Fruit fly (Drosophila melanogaster) whole organism: ENCODE results near the gene CG3223.

Source experiments
- CG8478 ChIP-seq: fragments of >200 bp; optimal IDR thresholded peaks from 2 replicates; lab custom pipeline; 2018; ENCODE audit warnings: inconsistent platforms
- Dll ChIP-seq: fragments of >200 bp; optimal IDR thresholded peaks from 2 replicates; lab custom pipeline; 2017
- EcR ChIP-seq, 2 experiments: fragments of >200 bp; optimal IDR thresholded peaks; 2 replicates each; lab custom pipeline; 2017; ENCODE audit warnings: missing biosample characterization in 2 of 2, missing genetic modification characterization in 2 of 2, missing genetic modification reagents in 2 of 2
- pan ChIP-seq: fragments of >200 bp; optimal IDR thresholded peaks from 2 replicates; lab custom pipeline; 2017
- psq ChIP-seq: fragments of >200 bp; optimal IDR thresholded peaks from 2 replicates; lab custom pipeline; 2017
- usp ChIP-seq: fragments of >200 bp; optimal IDR thresholded peaks from 2 replicates; lab custom pipeline; 2017; ENCODE audit warnings: missing biosample characterization, missing genetic modification characterization, mixed read lengths

The CG3223 gene

DNA sequence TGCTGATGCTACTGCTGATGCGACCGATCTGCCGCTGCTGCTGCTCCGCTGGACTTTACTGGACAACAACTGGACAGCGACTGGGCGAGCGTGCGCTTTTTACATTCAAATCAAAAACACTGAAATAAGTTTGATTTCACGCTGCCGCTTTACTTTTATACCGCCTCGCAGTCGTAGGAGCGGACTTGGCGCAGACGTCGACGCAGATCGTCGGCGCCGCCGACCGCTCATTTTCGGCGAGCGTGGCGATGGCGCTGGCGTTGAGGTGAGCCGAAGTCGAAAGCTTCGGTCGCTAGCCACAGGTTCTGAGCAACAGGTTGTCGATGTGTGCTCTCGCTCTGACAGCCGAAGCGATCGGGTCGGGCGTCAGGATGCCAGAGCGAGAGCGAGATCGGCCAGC, 13.5 kb upstream of the CG3223 start, which contains the start of gene Elovl7:
Elovl7 (minus strand) TSS at position 131 of the 400 bp plus-strand sequence.
- TF ChIP-seq usp (no peak), psq (no peak), Dll (lab: Kevin White, UChicago) (no peak), pan (lab: Kevin White, UChicago) (no peak), EcR (GFP tag; optimal IDR thresholded peaks at IDR 0.05; lab: Kevin White, UChicago) (no peak), CG8478 (lab: Kevin White, UChicago) (no peak)

DNA sequence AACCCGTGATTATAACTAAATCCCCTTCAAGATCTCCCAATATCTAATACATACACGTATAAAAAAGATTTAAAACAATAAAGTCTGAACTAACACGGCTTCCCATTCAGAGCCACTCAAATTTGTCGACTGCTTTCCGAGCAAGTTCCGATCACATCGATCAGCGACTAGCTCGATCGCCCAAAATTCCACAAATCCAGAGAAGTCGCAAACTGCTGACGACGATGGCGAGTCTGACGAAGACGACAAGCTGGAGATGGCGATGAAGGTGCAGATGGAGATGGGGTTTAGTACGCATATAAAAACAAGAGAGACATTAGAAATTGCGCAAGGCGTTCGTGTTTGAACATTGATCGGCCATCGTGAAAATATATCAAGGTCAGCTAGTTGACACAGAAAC, 10.4 kb upstream of the CG3223 start:
- no peak for TF ChIP-seq Dll (lab: Kevin White, UChicago)
- TF ChIP-seq EcR (GFP tag; optimal IDR thresholded peaks at IDR 0.05; lab: Kevin White, UChicago): no peak
- no peak for TF ChIP-seq psq
- no peak for TF ChIP-seq pan (lab: Kevin White, UChicago)
- no peak for TF ChIP-seq CG8478 (lab: Kevin White, UChicago)
- no peak for TF ChIP-seq usp

DNA sequence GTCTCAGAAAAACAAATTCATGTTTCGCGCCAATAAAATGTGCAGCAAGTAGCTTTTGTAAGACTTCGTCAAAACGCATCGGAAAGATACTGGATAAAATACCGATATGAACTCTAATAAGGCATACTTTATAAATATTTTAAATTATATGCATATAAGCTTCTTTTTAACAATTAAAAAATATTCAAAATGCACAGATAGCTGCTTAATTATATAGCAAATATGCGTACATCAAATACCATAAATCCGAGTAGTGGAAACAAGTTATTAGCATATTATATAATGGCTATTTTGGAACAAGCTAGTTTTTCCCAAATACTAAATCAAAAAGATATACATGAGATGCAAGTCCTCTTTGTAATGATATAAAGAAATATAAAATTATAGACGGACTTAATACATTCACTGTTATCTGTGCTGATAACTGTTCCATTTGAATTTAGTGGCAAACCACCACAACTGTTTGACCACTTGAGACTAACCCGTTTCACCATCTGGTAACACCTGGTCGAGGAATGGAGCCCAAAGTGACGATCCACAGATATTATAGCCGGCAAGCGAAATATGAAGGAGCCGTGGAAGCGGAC, 9.6 kb upstream of the CG3223 start, which contains the start of gene PIG-H:
PIG-H (plus strand) TSS at position 303 of the 587 bp plus-strand sequence.
- TF ChIP-seq usp (no peak), pan (lab: Kevin White, UChicago) (no peak), EcR (GFP tag; optimal IDR thresholded peaks at IDR 0.05; lab: Kevin White, UChicago) (no peak), CG8478 (lab: Kevin White, UChicago) (no peak), Dll (lab: Kevin White, UChicago) (no peak), psq (no peak)

DNA sequence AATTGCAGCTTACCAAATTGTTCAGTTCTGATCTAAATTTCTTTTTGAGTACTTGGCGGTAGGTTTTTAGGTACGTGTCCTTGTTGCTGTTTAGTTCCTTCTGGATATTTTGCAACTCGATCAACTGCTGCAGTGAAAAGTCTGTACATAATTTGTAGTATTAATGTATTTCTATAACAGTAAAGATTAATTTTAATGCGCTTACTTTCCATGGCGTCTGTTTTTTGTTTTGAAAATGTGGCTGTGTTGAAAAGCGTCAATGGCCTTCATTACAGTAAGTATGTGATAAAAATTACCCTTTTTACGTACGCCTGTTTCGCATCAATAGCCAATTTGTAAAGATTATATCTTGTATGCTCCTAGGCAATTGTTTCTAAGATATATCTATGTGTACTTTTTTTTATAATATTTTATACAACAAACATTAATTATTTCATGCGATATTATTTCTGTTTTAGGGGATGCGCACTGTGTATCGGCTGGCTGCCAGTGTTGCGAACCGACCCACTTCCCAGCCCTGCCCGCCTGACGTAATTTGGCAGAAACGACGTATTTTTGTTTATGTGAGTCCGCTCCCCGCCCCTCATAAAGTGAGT, 8.0 kb upstream of the CG3223 start, which contains the start of the genes Kmn2 and CG2698:
Kmn2 (minus strand) TSS at position 236 of the 596 bp plus-strand sequence.
CG2698 (plus strand) TSS at position 489 of the 596 bp plus-strand sequence.
- TF ChIP-seq usp (no peak), EcR (GFP tag; optimal IDR thresholded peaks at IDR 0.05; lab: Kevin White, UChicago) (no peak), psq (no peak), Dll (lab: Kevin White, UChicago) (no peak), CG8478 (lab: Kevin White, UChicago) (no peak), pan (lab: Kevin White, UChicago) (no peak)

DNA sequence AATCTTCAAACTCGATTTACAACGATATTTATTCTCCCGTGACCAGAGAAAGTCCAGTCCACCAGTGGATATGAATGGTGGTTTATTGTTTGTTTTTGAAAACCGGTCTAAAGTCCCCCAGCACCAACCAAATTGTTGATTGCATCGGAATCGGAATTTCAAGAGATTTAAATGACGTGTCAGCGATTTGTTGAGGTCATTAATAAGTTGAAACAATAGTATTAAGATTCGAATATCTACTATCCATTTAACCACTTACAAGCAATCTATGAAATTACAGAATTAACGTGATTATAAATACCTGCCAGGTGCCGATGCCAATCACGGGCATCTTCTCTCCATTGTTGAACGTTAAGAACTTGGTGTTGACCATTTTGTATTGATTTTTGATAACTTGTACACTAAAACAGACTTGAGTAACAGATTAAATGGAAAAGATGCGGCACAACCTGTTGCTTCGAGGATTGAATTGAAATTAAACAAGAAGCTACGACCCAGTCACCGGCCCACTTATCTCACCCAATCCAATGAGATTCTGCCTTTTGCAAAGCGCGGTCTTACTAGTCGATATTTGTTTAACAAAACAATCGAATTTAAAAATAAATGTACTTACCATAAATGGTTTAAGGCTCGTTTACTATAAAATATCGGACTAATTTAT, 1.5 kb upstream of the CG3223 start, which contains the start of gene CG2767:
CG2767 (minus strand) TSS at position 516 of the 661 bp plus-strand sequence.
- no peak for TF ChIP-seq CG8478 (lab: Kevin White, UChicago)
- TF ChIP-seq pan (lab: Kevin White, UChicago): no peak
- TF ChIP-seq Dll (lab: Kevin White, UChicago): no peak
- no peak for TF ChIP-seq psq
- no peak for TF ChIP-seq usp

DNA sequence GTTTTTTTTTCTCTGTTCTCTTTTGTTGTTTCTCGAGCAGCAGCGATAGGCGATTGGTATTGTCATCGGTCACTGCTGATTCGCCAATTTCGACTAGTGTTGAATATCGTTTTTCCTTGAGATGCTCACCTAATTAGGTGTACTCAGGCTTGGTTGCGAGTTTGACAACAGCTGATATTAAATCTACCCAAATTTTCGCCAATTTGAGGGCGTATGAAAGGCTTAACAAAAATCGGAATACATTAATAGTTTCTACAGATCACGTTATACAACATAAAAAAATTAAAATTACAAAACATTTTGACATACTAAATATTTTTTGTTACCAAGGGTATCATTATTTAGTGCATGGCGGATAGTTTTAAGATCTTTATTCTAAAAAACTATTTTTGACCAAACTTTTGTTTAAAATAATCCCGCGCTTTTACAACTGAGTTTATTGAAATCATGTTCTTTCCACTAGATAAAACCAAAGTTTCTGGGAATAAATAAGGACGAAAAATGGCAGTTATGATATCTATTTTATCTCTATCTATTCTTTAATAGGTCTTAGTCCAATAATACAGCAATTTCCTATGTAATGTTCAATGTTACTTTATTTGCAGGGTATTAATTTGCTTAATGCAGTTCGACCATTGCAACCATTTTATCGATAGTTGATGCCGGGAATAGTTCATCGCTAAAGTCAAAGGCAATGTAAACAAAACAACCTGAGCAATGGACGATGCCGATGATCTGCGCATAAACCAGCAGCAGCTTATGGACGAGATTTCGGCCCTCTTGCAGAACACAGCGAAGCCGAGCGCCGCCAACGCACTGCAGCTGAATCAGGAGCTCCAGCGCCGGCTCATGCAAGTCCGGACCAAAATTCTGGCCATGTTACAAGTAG, 4.2 kb downstream of the CG3223 start, which contains the start of the genes CG10435 and Pbp95:
CG10435 (minus strand) TSS at position 81 of the 889 bp plus-strand sequence.
Pbp95 (plus strand) TSS at position 671 of the 889 bp plus-strand sequence.
- TF ChIP-seq pan (lab: Kevin White, UChicago) (peak; percentile 71), EcR (GFP tag; optimal IDR thresholded peaks at IDR 0.05; lab: Kevin White, UChicago) (no peak), usp (no peak), CG8478 (lab: Kevin White, UChicago) (no peak), Dll (lab: Kevin White, UChicago) (no peak), psq (no peak)

DNA sequence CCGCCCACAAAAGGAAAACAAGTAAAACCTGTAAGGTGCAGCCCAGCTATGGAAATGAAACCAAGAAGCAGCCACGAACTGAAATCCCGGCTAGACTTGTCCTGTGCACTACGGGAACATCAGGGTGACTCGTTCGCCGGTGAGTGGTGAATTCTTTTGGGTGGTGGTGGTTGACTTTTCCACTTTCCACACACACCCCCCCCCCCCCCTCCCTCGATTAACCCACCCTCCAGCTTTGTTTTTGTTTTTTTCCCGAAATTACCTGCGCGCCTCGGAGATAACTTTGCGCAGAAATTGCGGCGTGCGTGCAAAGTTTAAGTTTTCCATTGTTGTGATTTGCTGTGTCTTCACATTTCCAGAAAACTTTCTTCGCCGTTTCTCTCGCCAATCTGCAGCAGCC, 17.3 kb downstream of the CG3223 start:
- TF ChIP-seq pan (lab: Kevin White, UChicago): no peak
- TF ChIP-seq usp: no peak
- no peak for TF ChIP-seq psq
- TF ChIP-seq CG8478 (lab: Kevin White, UChicago): no peak
- TF ChIP-seq Dll (lab: Kevin White, UChicago): no peak
- no peak for TF ChIP-seq EcR (GFP tag; optimal IDR thresholded peaks at IDR 0.05; lab: Kevin White, UChicago)

DNA sequence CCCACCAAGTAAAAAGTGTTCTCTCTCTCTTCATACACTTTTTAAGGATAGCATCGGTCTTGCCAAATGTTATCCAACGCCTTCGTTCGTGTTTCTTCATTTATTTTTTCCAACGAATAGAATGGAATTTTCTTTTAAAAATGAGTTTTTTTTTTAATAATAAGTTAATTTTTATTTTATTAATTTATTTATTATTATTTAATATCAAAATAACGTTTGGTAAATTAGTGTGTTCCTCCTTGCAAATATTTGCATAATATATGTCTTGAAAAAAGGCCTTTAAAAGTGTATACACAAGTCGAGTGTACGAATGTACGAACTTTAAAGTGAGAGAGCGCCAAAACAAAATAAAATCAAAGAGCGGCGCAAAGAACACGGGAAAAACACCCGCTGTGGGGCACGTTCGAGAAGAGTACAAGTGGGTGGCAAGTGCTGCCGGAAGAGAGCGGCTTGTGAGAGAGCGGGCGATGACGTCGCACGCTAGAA, 18.0 kb downstream of the CG3223 start:
- TF ChIP-seq pan (lab: Kevin White, UChicago) (no peak), EcR (GFP tag; optimal IDR thresholded peaks at IDR 0.05; lab: Kevin White, UChicago) (no peak), CG8478 (lab: Kevin White, UChicago) (no peak), Dll (lab: Kevin White, UChicago) (peak; percentile 63), psq (no peak), usp (no peak)

DNA sequence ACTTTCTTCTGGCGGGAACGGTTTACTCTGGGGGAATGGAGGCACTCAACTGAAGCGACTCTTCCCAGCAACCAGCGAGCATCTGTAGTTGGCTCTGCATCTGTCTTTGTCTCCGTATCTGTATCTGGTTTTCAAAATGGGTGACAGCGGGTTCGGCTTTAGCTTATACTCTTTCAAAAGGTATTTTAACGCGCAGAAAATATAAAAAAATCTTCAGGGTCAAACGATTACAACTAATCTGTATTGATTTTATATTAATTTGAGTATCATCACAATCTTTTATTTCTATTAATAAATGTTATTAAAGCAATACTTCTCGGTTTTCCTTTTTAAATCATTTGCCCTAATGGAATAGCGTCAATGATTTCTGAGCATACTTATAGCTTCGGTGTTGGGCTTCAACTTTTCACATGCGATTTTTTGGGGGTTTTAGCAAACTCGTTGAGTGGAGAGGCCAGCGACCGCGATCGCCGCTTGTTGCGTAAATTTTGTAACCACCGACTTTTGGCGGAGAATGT, 20.4 kb downstream of the CG3223 start, which contains the start of gene ImpE3:
ImpE3 (minus strand) TSS at position 51 of the 518 bp plus-strand sequence.
- TF ChIP-seq CG8478 (lab: Kevin White, UChicago) (no peak), Dll (lab: Kevin White, UChicago) (no peak), psq (no peak), usp (no peak), pan (lab: Kevin White, UChicago) (no peak), EcR (GFP tag; optimal IDR thresholded peaks at IDR 0.05; lab: Kevin White, UChicago) (no peak)

DNA sequence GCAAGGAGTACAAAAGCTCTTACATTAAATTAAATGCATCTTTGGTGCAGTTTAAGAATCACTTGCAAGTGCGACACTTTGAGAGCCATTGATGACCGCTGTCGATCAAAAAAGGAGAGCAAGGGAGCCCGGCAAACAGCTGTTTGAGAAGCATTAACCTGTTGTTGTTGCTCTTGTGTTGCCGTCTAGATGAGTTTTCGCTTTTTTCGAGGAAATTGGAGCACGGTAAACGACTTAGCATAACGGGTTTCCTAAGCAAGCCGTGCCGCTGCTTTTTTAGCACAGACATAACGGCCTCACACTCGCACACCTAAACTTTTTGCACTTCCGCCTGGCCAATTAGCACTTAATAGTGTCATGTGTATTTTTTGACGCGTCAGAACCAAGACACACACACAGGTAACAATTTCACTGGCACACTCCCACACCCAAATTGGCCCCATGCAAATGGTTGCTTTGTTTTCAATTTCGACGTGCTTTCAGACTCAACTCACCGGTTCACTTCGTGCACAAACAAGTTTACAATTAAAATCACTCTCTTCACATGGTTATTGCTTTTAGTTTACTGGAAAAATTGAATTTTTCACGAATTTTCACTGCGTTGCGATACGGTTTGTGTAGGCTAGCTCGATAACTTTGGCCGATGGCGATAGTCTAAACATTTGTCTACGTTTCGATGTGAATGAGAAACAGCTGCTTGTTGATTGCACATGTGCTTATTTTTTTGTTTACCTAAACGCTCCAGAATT, 21.1 kb downstream of the CG3223 start, which contains the start of the genes CG10903 and CG2747:
CG10903 (plus strand) TSS at position 261 of the 749 bp plus-strand sequence.
CG2747 (minus strand) TSS at position 640 of the 749 bp plus-strand sequence.
- TF ChIP-seq usp (no peak), EcR (GFP tag; optimal IDR thresholded peaks at IDR 0.05; lab: Kevin White, UChicago) (no peak), CG8478 (lab: Kevin White, UChicago) (no peak)
